Worm (Caenorhabditis elegans) whole organism, young adult: ENCODE results near the gene gcy-33.
A peak's percentile ranks its signal among the peaks of the same experiment; 100 is the strongest.

Source experiments
- B0035.1 ChIP-seq: sonication (generic microtip); optimal IDR thresholded peaks from 2 replicates; lab custom pipeline; 2016; ENCODE audit warnings: missing genetic modification characterization, mild to moderate bottlenecking, missing compliant biosample characterization, missing genotype, missing genetic modification reagents
- B0336.3 ChIP-seq: fragments of 200-800 bp; sonication (Bioruptor generic); IDR thresholded peaks from 2 replicates; pipeline ENCODE4 v1.3.6; 2022; ENCODE audit warnings: missing genetic modification characterization, missing compliant biosample characterization
- C17E4.6 ChIP-seq: fragments of 200-800 bp; sonication (Bioruptor generic); IDR thresholded peaks from 2 replicates; pipeline ENCODE4 v1.3.6; 2022; ENCODE audit warnings: missing genetic modification reagents, missing genetic modification characterization, missing compliant biosample characterization
- F10E7.11 ChIP-seq: sonication (generic microtip); optimal IDR thresholded peaks from 2 replicates; lab custom pipeline; 2017; ENCODE audit warnings: mild to moderate bottlenecking, missing genetic modification characterization, moderate library complexity, missing compliant biosample characterization
- F23B12.7 ChIP-seq: sonication (generic microtip); optimal IDR thresholded peaks from 2 replicates; lab custom pipeline; 2017; ENCODE audit warnings: missing genetic modification characterization, mild to moderate bottlenecking, missing compliant biosample characterization, antibody characterized with exemption, moderate library complexity; ENCODE audit not compliant: insufficient read depth
- F33H1.4 ChIP-seq: fragments of 200-800 bp; sonication (Bioruptor generic); IDR thresholded peaks from 2 replicates; pipeline ENCODE4 v1.3.6; 2022; ENCODE audit warnings: missing genetic modification reagents, missing genetic modification characterization, missing compliant biosample characterization
- F39B2.1 ChIP-seq: fragments of 200-800 bp; sonication (Bioruptor generic); IDR thresholded peaks from 2 replicates; pipeline ENCODE4 v1.3.6; 2022; ENCODE audit warnings: missing genetic modification reagents, missing genetic modification characterization, missing compliant biosample characterization
- F57C9.4 ChIP-seq: sonication (generic microtip); optimal IDR thresholded peaks from 2 replicates; lab custom pipeline; 2017; ENCODE audit warnings: mild to moderate bottlenecking, missing genetic modification characterization, missing compliant biosample characterization
- K12H6.12 ChIP-seq: fragments of 200-800 bp; sonication (Bioruptor generic); optimal IDR thresholded peaks from 2 replicates; lab custom pipeline; 2018; ENCODE audit warnings: mild to moderate bottlenecking, missing genetic modification characterization, missing compliant biosample characterization
- Y53G8AR.9 ChIP-seq: fragments of 200-800 bp; sonication (Bioruptor generic); conservative IDR thresholded peaks from 2 replicates; pipeline ENCODE4 v1.3.6; 2022; ENCODE audit warnings: missing genetic modification reagents, missing genetic modification characterization, missing compliant biosample characterization
- Y67H2A.10 ChIP-seq: fragments of 200-800 bp; sonication (Bioruptor generic); conservative IDR thresholded peaks from 2 replicates; pipeline ENCODE4 v1.3.6; 2022; ENCODE audit warnings: missing genetic modification reagents, missing genetic modification characterization, missing compliant biosample characterization
- aptf-2 ChIP-seq: fragments of 200-800 bp; sonication (Bioruptor generic); conservative IDR thresholded peaks from 2 replicates; pipeline ENCODE4 v1.3.6; 2022; ENCODE audit warnings: missing genetic modification reagents, missing genetic modification characterization, missing compliant biosample characterization
- attf-6 ChIP-seq: fragments of 200-800 bp; sonication (Bioruptor generic); IDR thresholded peaks from 2 replicates; pipeline ENCODE4 v1.3.6; 2022; ENCODE audit warnings: missing genetic modification reagents, missing genetic modification characterization, missing compliant biosample characterization
- bed-2 ChIP-seq: fragments of 200-800 bp; sonication (Bioruptor generic); IDR thresholded peaks from 2 replicates; pipeline ENCODE4 v1.3.6; 2022; ENCODE audit warnings: missing genetic modification reagents, missing genetic modification characterization, missing compliant biosample characterization
- ccch-3 ChIP-seq: fragments of 200-800 bp; sonication (Bioruptor generic); optimal IDR thresholded peaks from 2 replicates; lab custom pipeline; 2018; ENCODE audit warnings: mild to moderate bottlenecking, missing genetic modification characterization, missing compliant biosample characterization
- cebp-2 ChIP-seq: fragments of 200-800 bp; sonication (Bioruptor generic); IDR thresholded peaks from 2 replicates; pipeline ENCODE4 v1.3.6; 2022; ENCODE audit warnings: missing genetic modification characterization, missing compliant biosample characterization
- ceh-27 ChIP-seq: fragments of 200-800 bp; sonication (Bioruptor generic); optimal IDR thresholded peaks from 2 replicates; lab custom pipeline; 2018; ENCODE audit warnings: mild to moderate bottlenecking, missing genetic modification characterization, moderate library complexity, missing compliant biosample characterization
- ceh-79 ChIP-seq: sonication (generic microtip); optimal IDR thresholded peaks from 2 replicates; lab custom pipeline; 2017; ENCODE audit warnings: mild to moderate bottlenecking, missing genetic modification characterization, missing compliant biosample characterization
- ceh-91 ChIP-seq: fragments of 200-800 bp; sonication (Bioruptor generic); IDR thresholded peaks from 2 replicates; pipeline ENCODE4 v1.3.6; 2022; ENCODE audit warnings: missing genetic modification reagents, missing genetic modification characterization, missing compliant biosample characterization
- chd-7 ChIP-seq: sonication (generic microtip); optimal IDR thresholded peaks from 2 replicates; lab custom pipeline; 2016; ENCODE audit warnings: mild to moderate bottlenecking, missing genetic modification characterization, moderate library complexity, missing compliant biosample characterization
- dpff-1 ChIP-seq: sonication (generic microtip); optimal IDR thresholded peaks from 2 replicates; lab custom pipeline; 2017; ENCODE audit warnings: mild to moderate bottlenecking, missing genetic modification characterization, missing compliant biosample characterization
- dpl-1 ChIP-seq: fragments of 150-350 bp; optimal IDR thresholded peaks from 2 replicates; lab custom pipeline; 2014; ENCODE audit warnings: missing biosample characterization, missing genetic modification reagents, missing genetic modification characterization
- egl-18 ChIP-seq: fragments of 200-800 bp; sonication (Bioruptor generic); IDR thresholded peaks from 2 replicates; pipeline ENCODE4 v1.3.6; 2022; ENCODE audit warnings: missing genetic modification reagents, missing genetic modification characterization, missing compliant biosample characterization
- fkh-3 ChIP-seq: sonication (generic microtip); optimal IDR thresholded peaks from 2 replicates; lab custom pipeline; 2016; ENCODE audit warnings: mild to moderate bottlenecking, missing genetic modification characterization, missing compliant biosample characterization
- him-1 ChIP-seq: sonication (generic microtip); optimal IDR thresholded peaks from 2 replicates; lab custom pipeline; 2016; ENCODE audit warnings: missing genotype, missing genetic modification reagents, missing genetic modification characterization, missing compliant biosample characterization
- hlh-26 ChIP-seq: fragments of 200-800 bp; sonication (Bioruptor generic); conservative IDR thresholded peaks from 2 replicates; pipeline ENCODE4 v1.3.6; 2022; ENCODE audit warnings: missing genetic modification reagents, missing genetic modification characterization, missing compliant biosample characterization
- hmg-20 ChIP-seq: fragments of 200-800 bp; sonication (Bioruptor generic); IDR thresholded peaks from 2 replicates; pipeline ENCODE4 v1.3.6; 2022; ENCODE audit warnings: missing genetic modification reagents, missing genetic modification characterization, missing compliant biosample characterization
- hsf-1 ChIP-seq: fragments of 200-800 bp; sonication (Bioruptor generic); IDR thresholded peaks from 2 replicates; pipeline ENCODE4 v1.3.6; 2022; ENCODE audit warnings: missing genetic modification reagents, missing genetic modification characterization, missing compliant biosample characterization
- lag-1 ChIP-seq: fragments of 200-800 bp; sonication (Bioruptor generic); IDR thresholded peaks from 2 replicates; pipeline ENCODE4 v1.3.6; 2022; ENCODE audit warnings: missing genetic modification reagents, missing genetic modification characterization, missing compliant biosample characterization
- let-526 ChIP-seq: fragments of 200-800 bp; sonication (Bioruptor generic); IDR thresholded peaks from 2 replicates; pipeline ENCODE4 v1.3.6; 2022; ENCODE audit warnings: missing genetic modification reagents, missing genetic modification characterization, missing compliant biosample characterization
- let-607 ChIP-seq, 2 experiments: fragments of 200-800 bp in 1 of 2; sonication (Bioruptor generic) in 1 of 2; sonication (generic microtip) in 1 of 2; optimal IDR thresholded peaks; 2 replicates each; lab custom pipeline; 2016 to 2018; ENCODE audit warnings: mild to moderate bottlenecking in 2 of 2, missing compliant biosample characterization in 2 of 2, missing genetic modification characterization in 2 of 2, moderate library complexity in 2 of 2, missing genotype in 1 of 2
- lin-35 ChIP-seq, 3 experiments: fragments of 150-350 bp in 2 of 3; sonication (generic microtip) in 1 of 3; optimal IDR thresholded peaks; 2 replicates each; lab custom pipeline; 2014 to 2018; ENCODE audit warnings: missing biosample characterization in 3 of 3, missing genetic modification characterization in 3 of 3, missing genetic modification reagents in 3 of 3
- madf-10 ChIP-seq: sonication (generic microtip); optimal IDR thresholded peaks from 2 replicates; lab custom pipeline; 2016; ENCODE audit warnings: mild to moderate bottlenecking, missing genetic modification characterization, missing compliant biosample characterization
- mes-4 ChIP-seq: sonication (generic microtip); optimal IDR thresholded peaks from 2 replicates; lab custom pipeline; 2016; ENCODE audit warnings: missing genotype, missing genetic modification characterization, missing compliant biosample characterization
- nfya-2 ChIP-seq: fragments of 200-800 bp; sonication (Bioruptor generic); IDR thresholded peaks from 2 replicates; pipeline ENCODE4 v1.3.6; 2022; ENCODE audit warnings: missing genetic modification reagents, missing genetic modification characterization, missing compliant biosample characterization
- nfyb-1 ChIP-seq: fragments of 200-800 bp; sonication (Bioruptor generic); IDR thresholded peaks from 2 replicates; pipeline ENCODE4 v1.3.6; 2022; ENCODE audit warnings: missing genetic modification reagents, missing genetic modification characterization, missing compliant biosample characterization
- nhr-120 ChIP-seq: fragments of 200-800 bp; sonication (Bioruptor generic); IDR thresholded peaks from 2 replicates; pipeline ENCODE4 v1.3.6; 2022; ENCODE audit warnings: missing genetic modification characterization, missing compliant biosample characterization
- nhr-80 ChIP-seq: sonication (generic microtip); optimal IDR thresholded peaks from 2 replicates; lab custom pipeline; 2016; ENCODE audit warnings: missing genetic modification characterization, missing compliant biosample characterization
- rcor-1 ChIP-seq: fragments of 200-800 bp; sonication (Bioruptor generic); IDR thresholded peaks from 2 replicates; pipeline ENCODE4 v1.3.6; 2022; ENCODE audit warnings: missing genetic modification reagents, missing genetic modification characterization, missing compliant biosample characterization
- sea-2 ChIP-seq: fragments of 200-800 bp; sonication (Bioruptor generic); IDR thresholded peaks from 2 replicates; pipeline ENCODE4 v1.3.6; 2022; ENCODE audit warnings: missing genetic modification characterization, missing compliant biosample characterization
- snpc-3.4 ChIP-seq: sonication (generic microtip); optimal IDR thresholded peaks from 2 replicates; lab custom pipeline; 2017; ENCODE audit warnings: missing genetic modification characterization, mild to moderate bottlenecking, missing compliant biosample characterization, antibody characterized with exemption, moderate library complexity, missing genotype, missing genetic modification reagents
- tbx-9 ChIP-seq: sonication (generic microtip); optimal IDR thresholded peaks from 2 replicates; lab custom pipeline; 2016; ENCODE audit warnings: borderline replicate concordance, missing genetic modification characterization, inconsistent platforms, missing compliant biosample characterization
- tlf-1 ChIP-seq: fragments of 200-800 bp; sonication (Bioruptor generic); optimal IDR thresholded peaks from 2 replicates; lab custom pipeline; 2018; ENCODE audit warnings: mild to moderate bottlenecking, missing genetic modification characterization, missing compliant biosample characterization
- unc-130 ChIP-seq: sonication (generic microtip); optimal IDR thresholded peaks from 2 replicates; lab custom pipeline; 2016; ENCODE audit warnings: missing genetic modification reagents, missing genetic modification characterization, missing compliant biosample characterization
- unc-62 ChIP-seq: fragments of 150-350 bp; optimal IDR thresholded peaks from 2 replicates; lab custom pipeline; 2014; ENCODE audit warnings: missing biosample characterization, missing genetic modification reagents, missing genetic modification characterization
- zim-3 ChIP-seq: sonication (generic microtip); optimal IDR thresholded peaks from 2 replicates; lab custom pipeline; 2017; ENCODE audit warnings: mild to moderate bottlenecking, missing genetic modification characterization, moderate library complexity, missing compliant biosample characterization

Gene gcy-33

DNA sequence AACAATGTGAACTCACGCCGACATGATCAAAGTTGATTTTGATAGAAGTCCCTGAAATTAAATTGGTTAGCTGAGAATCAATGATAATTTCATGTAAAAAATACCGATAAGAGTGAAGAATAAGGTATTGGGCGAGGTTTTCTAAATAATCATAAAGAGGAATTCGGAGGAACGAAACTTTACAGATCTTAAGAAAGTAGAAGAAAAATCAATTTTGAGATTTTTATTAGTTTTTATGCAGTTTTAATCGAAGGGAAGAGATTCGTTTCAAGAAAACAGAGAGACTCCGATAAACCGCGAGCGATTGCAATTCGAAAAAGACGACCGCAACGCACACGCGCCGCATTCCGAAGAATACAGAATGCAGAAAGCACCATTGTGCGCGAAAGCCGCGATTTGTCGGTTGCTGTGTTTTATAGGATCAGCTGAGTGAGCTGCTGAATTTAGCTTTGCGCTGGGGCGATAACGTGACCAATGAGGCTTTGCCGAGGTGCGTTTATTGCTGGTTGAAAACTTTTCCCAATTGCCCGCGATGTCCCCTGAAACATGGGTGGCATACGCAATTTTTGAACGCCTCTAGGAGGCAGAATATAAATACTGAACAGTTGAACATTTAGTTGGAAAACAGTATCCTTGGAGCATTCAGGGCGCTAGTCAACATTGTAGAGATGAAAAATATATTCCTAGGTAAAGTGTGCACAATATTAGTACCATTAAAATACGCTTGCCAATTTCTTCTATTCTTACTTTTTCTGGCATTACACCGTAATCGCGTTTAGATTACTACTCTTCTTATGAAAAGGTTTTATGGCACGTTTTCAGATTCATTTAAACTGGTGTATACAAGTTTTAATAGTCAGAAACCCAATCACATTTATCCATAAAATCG lies 21.7 kb downstream of the gcy-33 start, which contains the start of gene snr-4 (continued):
- TF ChIP-seq fkh-3 (tag; lab: Kevin White, UChicago) (no peak), B0035.1 (tag; lab: Kevin White, UChicago) (peak; percentile 72), attf-6 (GFP tag; lab: Robert Waterston, UW) (peak; percentile 93), ceh-27 (GFP tag; lab: Kevin White, UChicago) (peak; percentile 76), F10E7.11 (tag; lab: Kevin White, UChicago) (peak; percentile 7), B0336.3 (GFP tag; lab: Robert Waterston, UW) (peak; percentile 97), K12H6.12 (tag; lab: Kevin White, UChicago) (peak; percentile 88), lag-1 (GFP tag; lab: Robert Waterston, UW) (no peak), mes-4 (tag; lab: Kevin White, UChicago) (peak; percentile 88), dpff-1 (tag; lab: Kevin White, UChicago) (peak; percentile 83), ceh-91 (GFP tag; lab: Robert Waterston, UW) (peak; percentile 83), lin-35 (GFP tag; optimal IDR thresholded peaks at IDR 0.05; lab: Kevin White, UChicago) (peak in 2 of 3 experiments; percentile 65 to 79), F33H1.4 (GFP tag; lab: Robert Waterston, UW) (peak; percentile 78), unc-62 (no peak), cebp-2 (GFP tag; lab: Robert Waterston, UW) (peak; percentile 61; the same call in 1 of the 2 replicates), Y53G8AR.9 (peak; percentile 92), aptf-2 (GFP tag; lab: Robert Waterston, UW) (peak; percentile 78), F39B2.1 (no peak), hmg-20 (peak; percentile 84), sea-2 (GFP tag; lab: Robert Waterston, UW) (no peak), hlh-26 (GFP tag; lab: Robert Waterston, UW) (no peak), chd-7 (tag; lab: Kevin White, UChicago) (peak; percentile 84), C17E4.6 (GFP tag; lab: Robert Waterston, UW) (peak; percentile 97), bed-2 (GFP tag; lab: Robert Waterston, UW) (peak; percentile 79; the same call in 1 of the 2 replicates), nfyb-1 (GFP tag; lab: Robert Waterston, UW) (peak; percentile 97), zim-3 (tag; lab: Kevin White, UChicago) (no peak), egl-18 (GFP tag; lab: Robert Waterston, UW) (peak; percentile 76; the same call in 1 of the 2 replicates), hsf-1 (GFP tag; lab: Robert Waterston, UW) (peak; percentile 53), unc-130 (peak; percentile 72), Y67H2A.10 (GFP tag; lab: Robert Waterston, UW) (peak; percentile 60), ccch-3 (no peak), nfya-2 (GFP tag; lab: Robert Waterston, UW) (peak; percentile 49; the same call in 1 of the 2 replicates), him-1 (peak; percentile 92), snpc-3.4 (tag; lab: Kevin White, UChicago) (peak; percentile 97), tlf-1 (peak; percentile 87), dpl-1 (GFP tag; lab: Kevin White, UChicago) (peak; percentile 44), nhr-120 (GFP tag; lab: Robert Waterston, UW) (no peak), F57C9.4 (tag; lab: Kevin White, UChicago) (peak; percentile 49), let-607 (tag; optimal IDR thresholded peaks at IDR 0.05; lab: Kevin White, UChicago) (peak; percentile 63 to 68), let-526 (GFP tag; lab: Robert Waterston, UW) (0 out of 2 replicates have a peak, but pooled peaks have one; percentile 39), madf-10 (tag; lab: Kevin White, UChicago) (peak; percentile 56), F23B12.7 (peak; percentile 68), tbx-9 (tag; lab: Kevin White, UChicago) (no peak), nhr-80 (peak; percentile 75), rcor-1 (peak; percentile 95), ceh-79 (tag; lab: Kevin White, UChicago) (no peak)
